Worm (Caenorhabditis elegans) whole organism, young adult: ENCODE measurements around the gene lelo-1.

ENCODE experiments used
- B0019.2 ChIP-seq: fragments of 200-800 bp; sonication (Bioruptor generic); conservative IDR thresholded peaks from 2 replicates; pipeline ENCODE4 v1.3.6; 2022; ENCODE audit warnings: missing genetic modification reagents, missing genetic modification characterization, missing compliant biosample characterization
- C06A6.2 ChIP-seq: fragments of 200-800 bp; sonication (Bioruptor generic); conservative IDR thresholded peaks from 2 replicates; pipeline ENCODE4 v1.3.6; 2022; ENCODE audit warnings: missing genetic modification characterization, missing compliant biosample characterization
- F10E7.11 ChIP-seq: sonication (generic microtip); optimal IDR thresholded peaks from 2 replicates; lab custom pipeline; 2017; ENCODE audit warnings: mild to moderate bottlenecking, missing genetic modification characterization, moderate library complexity, missing compliant biosample characterization
- F22D6.2 ChIP-seq: sonication (generic microtip); optimal IDR thresholded peaks from 2 replicates; lab custom pipeline; 2016; ENCODE audit warnings: mild to moderate bottlenecking, missing genetic modification characterization, missing compliant biosample characterization
- F23B12.7 ChIP-seq: sonication (generic microtip); optimal IDR thresholded peaks from 2 replicates; lab custom pipeline; 2017; ENCODE audit warnings: missing genetic modification characterization, mild to moderate bottlenecking, missing compliant biosample characterization, antibody characterized with exemption, moderate library complexity; ENCODE audit not compliant: insufficient read depth
- F33H1.4 ChIP-seq: fragments of 200-800 bp; sonication (Bioruptor generic); IDR thresholded peaks from 2 replicates; pipeline ENCODE4 v1.3.6; 2022; ENCODE audit warnings: missing genetic modification reagents, missing genetic modification characterization, missing compliant biosample characterization
- F37B4.10 ChIP-seq: fragments of 200-800 bp; sonication (Bioruptor generic); IDR thresholded peaks from 2 replicates; pipeline ENCODE4 v1.3.6; 2022; ENCODE audit warnings: missing genetic modification characterization, missing compliant biosample characterization
- F52B5.7 ChIP-seq: sonication (generic microtip); optimal IDR thresholded peaks from 2 replicates; lab custom pipeline; 2016; ENCODE audit warnings: mild to moderate bottlenecking, missing genetic modification characterization, missing compliant biosample characterization
- F57A8.1 ChIP-seq: fragments of 200-800 bp; sonication (Bioruptor generic); optimal IDR thresholded peaks from 2 replicates; lab custom pipeline; 2018; ENCODE audit warnings: mild to moderate bottlenecking, missing genetic modification characterization, moderate library complexity, missing compliant biosample characterization
- K12H6.12 ChIP-seq: fragments of 200-800 bp; sonication (Bioruptor generic); optimal IDR thresholded peaks from 2 replicates; lab custom pipeline; 2018; ENCODE audit warnings: mild to moderate bottlenecking, missing genetic modification characterization, missing compliant biosample characterization
- T07F8.4 ChIP-seq: sonication (generic microtip); optimal IDR thresholded peaks from 2 replicates; lab custom pipeline; 2016; ENCODE audit warnings: mild to moderate bottlenecking, missing genetic modification characterization, moderate library complexity, missing compliant biosample characterization
- T26A5.8 ChIP-seq: sonication (generic microtip); optimal IDR thresholded peaks from 2 replicates; lab custom pipeline; 2016; ENCODE audit warnings: missing genetic modification characterization, missing compliant biosample characterization
- Y79H2A.3 ChIP-seq: fragments of 200-800 bp; sonication (Bioruptor generic); conservative IDR thresholded peaks from 2 replicates; pipeline ENCODE4 v1.3.6; 2022; ENCODE audit warnings: missing genetic modification reagents, missing genetic modification characterization, missing compliant biosample characterization
- ama-1 ChIP-seq, 3 experiments: fragments of 150-350 bp in 1 of 3; sonication (generic microtip) in 2 of 3; optimal IDR thresholded peaks; 2 replicates each; lab custom pipeline; 2014 to 2018; ENCODE audit warnings: missing biosample characterization in 2 of 3, missing genetic modification characterization in 2 of 3, missing genetic modification reagents in 2 of 3
- atf-7 ChIP-seq: sonication (generic microtip); optimal IDR thresholded peaks from 2 replicates; lab custom pipeline; 2017; ENCODE audit warnings: mild to moderate bottlenecking, missing genetic modification characterization, missing compliant biosample characterization
- bed-2 ChIP-seq: fragments of 200-800 bp; sonication (Bioruptor generic); IDR thresholded peaks from 2 replicates; pipeline ENCODE4 v1.3.6; 2022; ENCODE audit warnings: missing genetic modification reagents, missing genetic modification characterization, missing compliant biosample characterization
- cebp-2 ChIP-seq: fragments of 200-800 bp; sonication (Bioruptor generic); IDR thresholded peaks from 2 replicates; pipeline ENCODE4 v1.3.6; 2022; ENCODE audit warnings: missing genetic modification characterization, missing compliant biosample characterization
- ceh-79 ChIP-seq: sonication (generic microtip); optimal IDR thresholded peaks from 2 replicates; lab custom pipeline; 2017; ENCODE audit warnings: mild to moderate bottlenecking, missing genetic modification characterization, missing compliant biosample characterization
- dox-1 ChIP-seq: fragments of 200-800 bp; sonication (Bioruptor generic); IDR thresholded peaks from 2 replicates; pipeline ENCODE4 v1.3.6; 2022; ENCODE audit warnings: missing genetic modification reagents, missing genetic modification characterization, missing compliant biosample characterization
- egl-44 ChIP-seq: fragments of 200-800 bp; sonication (Bioruptor generic); IDR thresholded peaks from 2 replicates; pipeline ENCODE4 v1.3.6; 2022; ENCODE audit warnings: missing genetic modification reagents, missing genetic modification characterization, missing compliant biosample characterization
- ekl-4 ChIP-seq: fragments of 200-800 bp; sonication (Bioruptor generic); IDR thresholded peaks from 2 replicates; pipeline ENCODE4 v1.3.6; 2022; ENCODE audit warnings: missing genetic modification reagents, missing genetic modification characterization, missing compliant biosample characterization
- ets-4 ChIP-seq: fragments of 200-800 bp; sonication (Bioruptor generic); optimal IDR thresholded peaks from 2 replicates; lab custom pipeline; 2018; ENCODE audit warnings: mild to moderate bottlenecking, missing genetic modification characterization, missing compliant biosample characterization
- fkh-3 ChIP-seq: sonication (generic microtip); optimal IDR thresholded peaks from 2 replicates; lab custom pipeline; 2016; ENCODE audit warnings: mild to moderate bottlenecking, missing genetic modification characterization, missing compliant biosample characterization
- let-526 ChIP-seq: fragments of 200-800 bp; sonication (Bioruptor generic); IDR thresholded peaks from 2 replicates; pipeline ENCODE4 v1.3.6; 2022; ENCODE audit warnings: missing genetic modification reagents, missing genetic modification characterization, missing compliant biosample characterization
- let-607 ChIP-seq, 2 experiments: fragments of 200-800 bp in 1 of 2; sonication (Bioruptor generic) in 1 of 2; sonication (generic microtip) in 1 of 2; optimal IDR thresholded peaks; 2 replicates each; lab custom pipeline; 2016 to 2018; ENCODE audit warnings: mild to moderate bottlenecking in 2 of 2, missing compliant biosample characterization in 2 of 2, missing genetic modification characterization in 2 of 2, moderate library complexity in 2 of 2, missing genotype in 1 of 2
- lin-26 ChIP-seq: fragments of 200-800 bp; sonication (Bioruptor generic); IDR thresholded peaks from 2 replicates; pipeline ENCODE4 v1.3.6; 2022; ENCODE audit warnings: missing genetic modification reagents, missing genetic modification characterization, missing compliant biosample characterization
- lin-40 ChIP-seq: sonication (generic microtip); optimal IDR thresholded peaks from 2 replicates; lab custom pipeline; 2016; ENCODE audit warnings: missing genetic modification characterization, mild to moderate bottlenecking, missing compliant biosample characterization, missing genotype, missing genetic modification reagents
- lir-1 ChIP-seq: fragments of 200-800 bp; sonication (Bioruptor generic); conservative IDR thresholded peaks from 2 replicates; pipeline ENCODE4 v1.3.6; 2022; ENCODE audit warnings: missing genetic modification reagents, missing genetic modification characterization, missing compliant biosample characterization
- madf-6 ChIP-seq: fragments of 200-800 bp; sonication (Bioruptor generic); IDR thresholded peaks from 2 replicates; pipeline ENCODE4 v1.3.6; 2022; ENCODE audit warnings: missing genetic modification reagents, missing genetic modification characterization, missing compliant biosample characterization
- madf-8 ChIP-seq: fragments of 200-800 bp; sonication (Bioruptor generic); conservative IDR thresholded peaks from 2 replicates; pipeline ENCODE4 v1.3.6; 2022; ENCODE audit warnings: missing genetic modification reagents, missing genetic modification characterization, missing compliant biosample characterization
- mcd-1 ChIP-seq: fragments of 200-800 bp; sonication (Bioruptor generic); IDR thresholded peaks from 2 replicates; pipeline ENCODE4 v1.3.6; 2022; ENCODE audit warnings: missing genetic modification reagents, missing genetic modification characterization, missing compliant biosample characterization
- mxl-1 ChIP-seq: sonication (generic microtip); optimal IDR thresholded peaks from 2 replicates; lab custom pipeline; 2016; ENCODE audit warnings: missing genetic modification characterization, missing compliant biosample characterization
- nfya-2 ChIP-seq: fragments of 200-800 bp; sonication (Bioruptor generic); IDR thresholded peaks from 2 replicates; pipeline ENCODE4 v1.3.6; 2022; ENCODE audit warnings: missing genetic modification reagents, missing genetic modification characterization, missing compliant biosample characterization
- nhr-120 ChIP-seq: fragments of 200-800 bp; sonication (Bioruptor generic); IDR thresholded peaks from 2 replicates; pipeline ENCODE4 v1.3.6; 2022; ENCODE audit warnings: missing genetic modification characterization, missing compliant biosample characterization
- nhr-80 ChIP-seq: sonication (generic microtip); optimal IDR thresholded peaks from 2 replicates; lab custom pipeline; 2016; ENCODE audit warnings: missing genetic modification characterization, missing compliant biosample characterization
- nhr-90 ChIP-seq: sonication (generic microtip); optimal IDR thresholded peaks from 2 replicates; lab custom pipeline; 2016; ENCODE audit warnings: missing genotype, mild to moderate bottlenecking, missing genetic modification characterization, missing compliant biosample characterization
- rcor-1 ChIP-seq: fragments of 200-800 bp; sonication (Bioruptor generic); IDR thresholded peaks from 2 replicates; pipeline ENCODE4 v1.3.6; 2022; ENCODE audit warnings: missing genetic modification reagents, missing genetic modification characterization, missing compliant biosample characterization
- rec-8 ChIP-seq, 2 experiments: sonication (generic microtip); optimal IDR thresholded peaks; 2 replicates each; lab custom pipeline; 2016; ENCODE audit warnings: mild to moderate bottlenecking in 2 of 2, missing genetic modification characterization in 2 of 2, missing genetic modification reagents in 2 of 2, missing genotype in 2 of 2, missing biosample characterization in 1 of 2, missing compliant biosample characterization in 1 of 2, moderate library complexity in 1 of 2
- sea-2 ChIP-seq: fragments of 200-800 bp; sonication (Bioruptor generic); IDR thresholded peaks from 2 replicates; pipeline ENCODE4 v1.3.6; 2022; ENCODE audit warnings: missing genetic modification characterization, missing compliant biosample characterization
- somi-1 ChIP-seq: fragments of 200-800 bp; sonication (Bioruptor generic); optimal IDR thresholded peaks from 2 replicates; lab custom pipeline; 2018; ENCODE audit warnings: mild to moderate bottlenecking, missing genetic modification characterization, missing compliant biosample characterization
- tbx-9 ChIP-seq: sonication (generic microtip); optimal IDR thresholded peaks from 2 replicates; lab custom pipeline; 2016; ENCODE audit warnings: borderline replicate concordance, missing genetic modification characterization, inconsistent platforms, missing compliant biosample characterization
- unc-62 ChIP-seq: fragments of 150-350 bp; optimal IDR thresholded peaks from 2 replicates; lab custom pipeline; 2014; ENCODE audit warnings: missing biosample characterization, missing genetic modification reagents, missing genetic modification characterization
- xnd-1 ChIP-seq: sonication (generic microtip); optimal IDR thresholded peaks from 2 replicates; lab custom pipeline; 2016; ENCODE audit warnings: missing genotype, missing genetic modification reagents, missing genetic modification characterization, missing compliant biosample characterization

Gene lelo-1

DNA sequence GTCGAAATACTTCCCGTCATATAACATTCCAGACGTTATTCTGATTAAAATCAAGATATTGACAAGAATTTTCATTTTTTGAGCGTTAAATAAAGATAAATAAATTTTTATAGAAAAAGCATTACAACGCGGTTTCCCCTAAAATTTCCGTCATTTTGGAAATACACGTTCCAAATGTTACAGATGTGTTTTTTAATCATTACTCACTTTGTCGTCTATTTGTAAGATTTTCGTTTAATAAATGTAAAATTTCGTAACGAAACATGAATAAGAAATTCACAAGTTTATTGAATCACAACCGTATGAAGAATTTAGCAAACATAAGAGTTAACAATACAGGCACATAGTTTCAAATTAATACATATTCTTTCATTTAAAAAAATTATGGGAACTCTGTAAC, 43.2 kb upstream of the lelo-1 start, which contains the start of gene C30B5.17:
TSS of gene C30B5.17 (minus strand) at position 101 of the 400 bp plus-strand sequence.
- no peak for TF ChIP-seq dox-1 (GFP tag; lab: Robert Waterston, UW)
- TF ChIP-seq ekl-4 = no peak
- no peak for TF ChIP-seq C06A6.2
- TF ChIP-seq mcd-1 (GFP tag; lab: Robert Waterston, UW) = no peak
- no peak for TF ChIP-seq mxl-1
- no peak for TF ChIP-seq nhr-120 (GFP tag; lab: Robert Waterston, UW)
- no peak for TF ChIP-seq rcor-1
- no peak for TF ChIP-seq B0019.2 (GFP tag; lab: Robert Waterston, UW)
- TF ChIP-seq F33H1.4 (GFP tag; lab: Robert Waterston, UW) = no peak
- no peak for TF ChIP-seq cebp-2 (GFP tag; lab: Robert Waterston, UW)
- no peak for TF ChIP-seq ama-1 (optimal IDR thresholded peaks at IDR 0.05; lab: Kevin White, UChicago)
- no peak for TF ChIP-seq ama-1 (GFP tag; optimal IDR thresholded peaks at IDR 0.05; lab: Kevin White, UChicago)
- no peak for TF ChIP-seq lin-26 (GFP tag; lab: Robert Waterston, UW)
- TF ChIP-seq sea-2 (GFP tag; lab: Robert Waterston, UW) = no peak
- TF ChIP-seq tbx-9 (tag; lab: Kevin White, UChicago) = no peak
- TF ChIP-seq F52B5.7 (tag; lab: Kevin White, UChicago) = no peak
- TF ChIP-seq atf-7 = no peak
- no peak for TF ChIP-seq ceh-79 (tag; lab: Kevin White, UChicago)
- TF ChIP-seq F37B4.10 = no peak

DNA sequence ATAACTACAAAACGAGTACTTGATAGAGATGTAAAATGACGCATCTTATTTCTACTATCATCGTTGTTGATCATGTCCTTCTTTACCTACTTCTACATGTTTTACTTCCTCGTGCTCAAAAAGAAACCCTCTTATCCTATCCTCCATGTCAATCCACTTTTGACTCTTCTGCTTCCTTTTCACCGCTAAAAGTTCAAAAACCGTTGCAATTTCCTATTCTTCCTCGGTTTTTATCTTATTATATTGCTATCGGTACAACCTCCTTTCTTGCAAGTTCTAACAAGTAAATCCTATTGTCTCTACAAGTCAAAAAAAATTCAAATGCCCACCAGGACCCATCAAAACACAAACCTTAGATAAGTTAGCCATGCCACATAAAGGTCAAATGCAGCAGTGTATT, 38.9 kb upstream of the lelo-1 start:
- TF ChIP-seq nhr-80 (tag; lab: Kevin White, UChicago) = no peak
- TF ChIP-seq T07F8.4 (tag; lab: Kevin White, UChicago) = no peak
- no peak for TF ChIP-seq let-607 (tag; optimal IDR thresholded peaks at IDR 0.05; lab: Kevin White, UChicago)
- no peak for TF ChIP-seq F23B12.7
- TF ChIP-seq let-526 = no peak
- no peak for TF ChIP-seq F10E7.11
- no peak for TF ChIP-seq lin-40 (tag; lab: Kevin White, UChicago)
- no peak for TF ChIP-seq lir-1 (GFP tag; lab: Robert Waterston, UW)
- no peak for TF ChIP-seq cebp-2 (GFP tag; lab: Robert Waterston, UW)
- no peak for TF ChIP-seq somi-1 (GFP tag; lab: Kevin White, UChicago)

DNA sequence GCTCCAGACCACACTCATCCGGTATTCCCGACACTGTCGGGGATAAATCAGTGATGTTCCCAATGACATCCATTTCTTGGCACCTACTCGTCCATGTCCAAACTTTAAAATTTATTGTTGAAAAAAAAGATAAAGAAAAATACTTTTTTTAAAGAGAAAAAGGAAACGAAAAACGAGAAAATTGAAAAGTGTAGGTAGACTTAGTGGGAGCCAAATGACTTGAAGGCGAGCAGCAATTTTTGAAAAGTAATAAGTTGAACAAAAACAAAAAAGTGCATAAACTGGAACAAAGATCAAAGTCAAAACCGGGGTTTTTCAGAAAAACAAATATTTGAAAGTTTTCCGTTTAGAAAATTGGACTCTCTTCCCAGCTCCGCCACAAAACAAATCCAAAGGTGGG, 38.0 kb upstream of the lelo-1 start, which contains the start of gene daf-37:
TSS of gene daf-37 (minus strand) at position 101 of the 400 bp plus-strand sequence.
- TF ChIP-seq ets-4 (GFP tag; lab: Kevin White, UChicago) (no peak), T07F8.4 (tag; lab: Kevin White, UChicago) (no peak), T26A5.8 (no peak), F57A8.1 (GFP tag; lab: Kevin White, UChicago) (no peak), xnd-1 (no peak), Y79H2A.3 (GFP tag; lab: Robert Waterston, UW) (no peak), nhr-90 (tag; lab: Kevin White, UChicago) (no peak), madf-8 (GFP tag; lab: Robert Waterston, UW) (no peak), egl-44 (GFP tag; lab: Robert Waterston, UW) (no peak), F33H1.4 (GFP tag; lab: Robert Waterston, UW) (no peak), bed-2 (GFP tag; lab: Robert Waterston, UW) (no peak), F22D6.2 (tag; lab: Kevin White, UChicago) (no peak), unc-62 (GFP tag; lab: Kevin White, UChicago) (no peak), nfya-2 (GFP tag; lab: Robert Waterston, UW) (no peak), rec-8 (tag; optimal IDR thresholded peaks at IDR 0.05; lab: Kevin White, UChicago) (no peak), K12H6.12 (no peak), lin-40 (tag; lab: Kevin White, UChicago) (no peak), fkh-3 (tag; lab: Kevin White, UChicago) (no peak), madf-6 (GFP tag; lab: Robert Waterston, UW) (no peak)
